Fruit fly (Drosophila melanogaster) whole organism, embryonic: Measurements from ENCODE around the gene CG32829.

Experiments used
- Bgb ChIP-seq: fragments of 200-800 bp; sonication (Bioruptor generic); IDR thresholded peaks from 2 replicates; pipeline ENCODE4 v1.3.6; 2022; ENCODE audit warnings: missing biosample characterization, missing genetic modification characterization; ENCODE audit not compliant: partially characterized antibody
- C15 ChIP-seq: fragments of 200-800 bp; sonication (Bioruptor generic); IDR thresholded peaks from 3 replicates; pipeline ENCODE4 v1.3.6; 2022; ENCODE audit warnings: missing biosample characterization, missing genetic modification characterization
- CG10147 ChIP-seq: fragments of 200-800 bp; sonication (Bioruptor generic); optimal IDR thresholded peaks from 2 replicates; lab custom pipeline; 2019; ENCODE audit warnings: missing biosample characterization, mild to moderate bottlenecking, missing genetic modification characterization, moderate library complexity
- CG10209 ChIP-seq: fragments of 200-800 bp; sonication (Bioruptor generic); optimal IDR thresholded peaks from 3 replicates; lab custom pipeline; 2017; ENCODE audit warnings: missing biosample characterization, mild to moderate bottlenecking, missing genetic modification characterization, missing genetic modification reagents
- CG11085 ChIP-seq: fragments of 200-800 bp; sonication (Bioruptor generic); IDR thresholded peaks from 2 replicates; pipeline ENCODE4 v1.3.6; 2022; ENCODE audit warnings: missing biosample characterization, missing genetic modification characterization
- CG12219 ChIP-seq: fragments of 200-800 bp; sonication (Bioruptor generic); optimal IDR thresholded peaks from 3 replicates; lab custom pipeline; 2018; ENCODE audit warnings: missing biosample characterization, mild to moderate bottlenecking, missing genetic modification characterization
- CG13296 ChIP-seq: fragments of 200-800 bp; sonication (Bioruptor generic); optimal IDR thresholded peaks from 3 replicates; lab custom pipeline; 2018; ENCODE audit warnings: missing biosample characterization, mild to moderate bottlenecking, missing genetic modification characterization
- CG13775 ChIP-seq: fragments of 200-800 bp; sonication (Bioruptor generic); optimal IDR thresholded peaks from 3 replicates; lab custom pipeline; 2017; ENCODE audit warnings: missing biosample characterization, mild to moderate bottlenecking, missing genetic modification characterization
- CG14710 ChIP-seq: fragments of 200-800 bp; sonication (Bioruptor generic); optimal IDR thresholded peaks from 3 replicates; lab custom pipeline; 2019; ENCODE audit warnings: missing biosample characterization, mild to moderate bottlenecking, missing genetic modification characterization, moderate library complexity
- CG15479 ChIP-seq: fragments of 200-800 bp; sonication (Bioruptor generic); optimal IDR thresholded peaks from 3 replicates; lab custom pipeline; 2019; ENCODE audit warnings: missing biosample characterization, mild to moderate bottlenecking, missing genetic modification characterization, moderate library complexity
- CG1602 ChIP-seq: fragments of 200-800 bp; sonication (Bioruptor generic); optimal IDR thresholded peaks from 3 replicates; lab custom pipeline; 2016; ENCODE audit warnings: missing biosample characterization, missing genetic modification characterization
- CG17359 ChIP-seq: fragments of 200-800 bp; sonication (Bioruptor generic); optimal IDR thresholded peaks from 3 replicates; lab custom pipeline; 2018; ENCODE audit warnings: missing biosample characterization, mild to moderate bottlenecking, missing genetic modification characterization, moderate library complexity
- CG17802 ChIP-seq: fragments of 200-800 bp; sonication (Bioruptor generic); optimal IDR thresholded peaks from 2 replicates; lab custom pipeline; 2018; ENCODE audit warnings: missing biosample characterization, mild to moderate bottlenecking, missing genetic modification characterization, moderate library complexity
- CG18764 ChIP-seq: fragments of 200-800 bp; sonication (Bioruptor generic); optimal IDR thresholded peaks from 3 replicates; lab custom pipeline; 2016; ENCODE audit warnings: missing biosample characterization, missing genetic modification characterization
- CG2116 ChIP-seq: fragments of 200-800 bp; sonication (Bioruptor generic); optimal IDR thresholded peaks from 3 replicates; lab custom pipeline; 2018; ENCODE audit warnings: missing biosample characterization, mild to moderate bottlenecking, missing genetic modification characterization
- CG31388 ChIP-seq: fragments of 200-800 bp; sonication (Bioruptor generic); optimal IDR thresholded peaks from 2 replicates; lab custom pipeline; 2016; ENCODE audit warnings: missing biosample characterization, missing genetic modification characterization
- CG43689 ChIP-seq: fragments of 200-800 bp; sonication (Bioruptor generic); IDR thresholded peaks from 2 replicates; pipeline ENCODE4 v1.3.6; 2022; ENCODE audit warnings: missing biosample characterization, missing genetic modification characterization
- CG4404 ChIP-seq: fragments of 200-800 bp; sonication (Bioruptor generic); IDR thresholded peaks from 2 replicates; pipeline ENCODE4 v1.3.6; 2022; ENCODE audit warnings: missing biosample characterization, missing genetic modification characterization
- CG7372 ChIP-seq: fragments of 200-800 bp; sonication (Bioruptor generic); IDR thresholded peaks from 2 replicates; pipeline ENCODE4 v1.3.6; 2022; ENCODE audit warnings: missing biosample characterization, missing genetic modification characterization
- CG7745 ChIP-seq: fragments of 200-800 bp; sonication (Bioruptor generic); optimal IDR thresholded peaks from 2 replicates; lab custom pipeline; 2018; ENCODE audit warnings: missing biosample characterization, mild to moderate bottlenecking, missing genetic modification characterization, moderate library complexity
- CG7839 ChIP-seq: fragments of 200-800 bp; sonication (Bioruptor generic); optimal IDR thresholded peaks from 3 replicates; lab custom pipeline; 2018; ENCODE audit warnings: missing biosample characterization, mild to moderate bottlenecking, missing genetic modification characterization, moderate library complexity
- CG9797 ChIP-seq: fragments of 200-800 bp; sonication (Bioruptor generic); optimal IDR thresholded peaks from 3 replicates; lab custom pipeline; 2018; ENCODE audit warnings: missing biosample characterization, mild to moderate bottlenecking, missing genetic modification characterization
- Camta ChIP-seq: fragments of 200-800 bp; sonication (Bioruptor generic); optimal IDR thresholded peaks from 2 replicates; lab custom pipeline; 2016; ENCODE audit warnings: missing biosample characterization, missing genetic modification characterization
- Dll ChIP-seq: fragments of 200-800 bp; sonication (Bioruptor generic); IDR thresholded peaks from 4 replicates; pipeline ENCODE4 v1.3.6; 2022; ENCODE audit warnings: missing biosample characterization, missing genetic modification characterization; ENCODE audit not compliant: partially characterized antibody
- Ets97D ChIP-seq: fragments of 200-800 bp; sonication (Bioruptor generic); optimal IDR thresholded peaks from 3 replicates; lab custom pipeline; 2016; ENCODE audit warnings: missing biosample characterization, missing genetic modification characterization
- Hr78 ChIP-seq, 2 experiments: fragments of 200-800 bp in 1 of 2; fragments of >200 bp in 1 of 2; sonication (Bioruptor generic) in 1 of 2; optimal IDR thresholded peaks; 2 replicates each; lab custom pipeline; 2017 to 2019; ENCODE audit warnings: missing biosample characterization in 2 of 2, missing genetic modification characterization in 2 of 2, mild to moderate bottlenecking in 1 of 2, moderate library complexity in 1 of 2
- Kr ChIP-seq: fragments of 200-800 bp; sonication (Bioruptor generic); optimal IDR thresholded peaks from 2 replicates; lab custom pipeline; 2017; ENCODE audit warnings: missing biosample characterization, mild to moderate bottlenecking, missing genetic modification characterization
- NC2α ChIP-seq: fragments of 200-800 bp; sonication (Bioruptor generic); optimal IDR thresholded peaks from 2 replicates; lab custom pipeline; 2016; ENCODE audit warnings: missing biosample characterization, missing genetic modification characterization
- NFAT ChIP-seq: fragments of 200-800 bp; sonication (Bioruptor generic); IDR thresholded peaks from 2 replicates; pipeline ENCODE4 v1.3.6; 2022; ENCODE audit warnings: missing biosample characterization, missing genetic modification characterization
- Scr ChIP-seq: fragments of 200-800 bp; sonication (Bioruptor generic); IDR thresholded peaks from 2 replicates; pipeline ENCODE4 v1.3.6; 2022; ENCODE audit warnings: missing biosample characterization, missing genetic modification characterization; ENCODE audit not compliant: partially characterized antibody
- Sin3A ChIP-seq: fragments of >200 bp; optimal IDR thresholded peaks from 2 replicates; lab custom pipeline; 2018
- Six4 ChIP-seq: fragments of 200-800 bp; sonication (Bioruptor generic); optimal IDR thresholded peaks from 2 replicates; lab custom pipeline; 2016; ENCODE audit warnings: missing biosample characterization, missing genetic modification characterization
- Sry-β ChIP-seq: fragments of 200-800 bp; sonication (Bioruptor generic); optimal IDR thresholded peaks from 2 replicates; lab custom pipeline; 2018; ENCODE audit warnings: missing biosample characterization, mild to moderate bottlenecking, missing genetic modification characterization, moderate library complexity
- YL-1 ChIP-seq: fragments of 200-800 bp; sonication (Bioruptor generic); optimal IDR thresholded peaks from 3 replicates; lab custom pipeline; 2017; ENCODE audit warnings: missing biosample characterization, mild to moderate bottlenecking, missing genetic modification characterization
- ab ChIP-seq: fragments of 200-800 bp; sonication (Bioruptor generic); optimal IDR thresholded peaks from 2 replicates; lab custom pipeline; 2016; ENCODE audit warnings: missing biosample characterization, missing genetic modification characterization
- aop ChIP-seq: fragments of 200-800 bp; sonication (Bioruptor generic); IDR thresholded peaks from 2 replicates; pipeline ENCODE4 v1.3.6; 2022; ENCODE audit warnings: missing biosample characterization, missing genetic modification characterization
- cas ChIP-seq: fragments of 200-800 bp; sonication (Bioruptor generic); IDR thresholded peaks from 2 replicates; pipeline ENCODE4 v1.3.6; 2022; ENCODE audit warnings: missing biosample characterization, missing genetic modification characterization
- dan ChIP-seq: fragments of 200-800 bp; sonication (Bioruptor generic); IDR thresholded peaks from 2 replicates; pipeline ENCODE4 v1.3.6; 2022; ENCODE audit warnings: missing biosample characterization, missing genetic modification characterization
- dati ChIP-seq: fragments of 200-800 bp; sonication (Bioruptor generic); IDR thresholded peaks from 2 replicates; pipeline ENCODE4 v1.3.6; 2022; ENCODE audit warnings: missing biosample characterization, missing genetic modification characterization
- dpn ChIP-seq, 2 experiments: fragments of 200-800 bp; sonication (Bioruptor generic); optimal IDR thresholded peaks; 3 replicates each; lab custom pipeline; 2016; ENCODE audit warnings: missing biosample characterization in 2 of 2, missing genetic modification characterization in 2 of 2
- eyg ChIP-seq: fragments of 200-800 bp; sonication (Bioruptor generic); optimal IDR thresholded peaks from 3 replicates; lab custom pipeline; 2016; ENCODE audit warnings: missing biosample characterization, missing genetic modification characterization
- fd64A ChIP-seq: fragments of 200-800 bp; sonication (Bioruptor generic); optimal IDR thresholded peaks from 3 replicates; lab custom pipeline; 2018; ENCODE audit warnings: missing biosample characterization, mild to moderate bottlenecking, missing genetic modification characterization
- grau ChIP-seq: fragments of 200-800 bp; optimal IDR thresholded peaks from 3 replicates; lab custom pipeline; 2019; ENCODE audit warnings: missing biosample characterization, mild to moderate bottlenecking, missing genetic modification characterization, moderate library complexity
- lilli ChIP-seq: fragments of 200-800 bp; sonication (Bioruptor generic); optimal IDR thresholded peaks from 3 replicates; lab custom pipeline; 2016; ENCODE audit warnings: missing biosample characterization, missing genetic modification characterization
- nau ChIP-seq: fragments of 200-800 bp; sonication (Bioruptor generic); optimal IDR thresholded peaks from 3 replicates; lab custom pipeline; 2017; ENCODE audit warnings: missing biosample characterization, mild to moderate bottlenecking, missing genetic modification characterization, missing genetic modification reagents
- onecut ChIP-seq: fragments of 200-800 bp; sonication (Bioruptor generic); IDR thresholded peaks from 2 replicates; pipeline ENCODE4 v1.3.6; 2022; ENCODE audit warnings: missing biosample characterization, missing genetic modification characterization
- pho ChIP-seq: fragments of 200-800 bp; sonication (Bioruptor generic); optimal IDR thresholded peaks from 2 replicates; lab custom pipeline; 2016; ENCODE audit warnings: missing biosample characterization, missing genetic modification characterization
- phol ChIP-seq: fragments of 200-800 bp; sonication (Bioruptor generic); optimal IDR thresholded peaks from 3 replicates; lab custom pipeline; 2018; ENCODE audit warnings: missing biosample characterization, mild to moderate bottlenecking, missing genetic modification characterization, moderate library complexity
- ranshi ChIP-seq: fragments of 200-800 bp; sonication (Bioruptor generic); IDR thresholded peaks from 2 replicates; pipeline ENCODE4 v1.3.6; 2022; ENCODE audit warnings: missing biosample characterization, missing genetic modification characterization
- salm ChIP-seq: fragments of 200-800 bp; sonication (Bioruptor generic); optimal IDR thresholded peaks from 2 replicates; lab custom pipeline; 2018; ENCODE audit warnings: missing biosample characterization, mild to moderate bottlenecking, missing genetic modification characterization
- wdn ChIP-seq: fragments of 200-800 bp; sonication (Bioruptor generic); IDR thresholded peaks from 2 replicates; pipeline ENCODE4 v1.3.6; 2022; ENCODE audit warnings: missing biosample characterization, missing genetic modification characterization

Gene CG32829

DNA sequence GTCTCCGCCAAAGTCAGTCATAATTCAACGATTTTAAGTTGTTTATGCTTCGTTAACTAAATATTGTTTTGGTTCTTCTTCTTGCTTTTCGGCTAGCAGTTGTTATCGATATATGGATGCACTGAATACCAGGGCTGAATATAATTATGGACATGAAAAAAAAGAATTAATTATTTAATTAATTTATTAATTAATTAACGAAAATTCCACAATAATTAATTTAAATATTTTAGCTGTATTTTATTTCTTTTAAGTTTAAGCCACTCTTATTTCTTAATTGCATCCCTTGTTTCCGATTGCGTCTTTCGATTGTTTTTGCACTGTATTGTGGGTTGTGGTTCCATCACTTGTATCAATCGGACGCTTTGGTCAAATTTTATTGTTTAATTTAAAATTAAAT lies 33.9 kb upstream of the CG32829 start, which contains the start of the genes Gas41 and SA1 (continued):
- TF ChIP-seq YL-1 (GFP tag; lab: Kevin White, UChicago) (peak; percentile 69), dati (no peak), CG13296 (GFP tag; lab: Kevin White, UChicago) (peak; percentile 88), CG7839 (no peak), aop (GFP tag; lab: Robert Waterston, UW) (no peak), grau (tag; lab: Kevin White, UChicago) (peak; percentile 64), C15 (GFP tag; lab: Robert Waterston, UW) (peak; percentile 65; the same call in 1 of the 3 replicates), lilli (peak; percentile 89), Dll (GFP tag; lab: Robert Waterston, UW) (peak; percentile 69; the same call in 3 of the 4 replicates), CG10209 (GFP tag; lab: Kevin White, UChicago) (peak; percentile 78), Kr (GFP tag; lab: Kevin White, UChicago) (no peak), ranshi (no peak), dan (peak; percentile 62; the same call in 1 of the 2 replicates), CG31388 (GFP tag; lab: Kevin White, UChicago) (no peak), CG1602 (GFP tag; lab: Kevin White, UChicago) (peak; percentile 92), phol (peak; percentile 94), nau (GFP tag; lab: Kevin White, UChicago) (no peak), CG14710 (tag; lab: Kevin White, UChicago) (peak; percentile 96), salm (tag; lab: Kevin White, UChicago) (peak; percentile 56), CG4404 (peak; percentile 89), Sry-β (GFP tag; lab: Kevin White, UChicago) (peak; percentile 9), cas (GFP tag; lab: Robert Waterston, UW) (no peak), CG18764 (peak; percentile 83), ab (GFP tag; lab: Kevin White, UChicago) (peak; percentile 26), CG17359 (tag; lab: Kevin White, UChicago) (peak; percentile 93), CG17802 (tag; lab: Kevin White, UChicago) (peak; percentile 52), CG12219 (GFP tag; lab: Kevin White, UChicago) (peak; percentile 69), NC2α (no peak), Six4 (GFP tag; lab: Kevin White, UChicago) (peak; percentile 70), CG7745 (tag; lab: Kevin White, UChicago) (peak; percentile 74), fd64A (GFP tag; lab: Kevin White, UChicago) (no peak), CG43689 (peak; percentile 56; the same call in 1 of the 2 replicates), NFAT (GFP tag; lab: Robert Waterston, UW) (peak; percentile 88), CG7372 (peak; percentile 80), Camta (GFP tag; lab: Kevin White, UChicago) (no peak), CG13775 (peak; percentile 100), eyg (no peak), dpn (GFP tag; optimal IDR thresholded peaks at IDR 0.05; lab: Kevin White, UChicago) (peak in 1 of 2 experiments; percentile 74), CG10147 (GFP tag; lab: Kevin White, UChicago) (no peak), onecut (no peak), Sin3A (lab: Kevin White, UChicago) (no peak), CG2116 (GFP tag; lab: Kevin White, UChicago) (peak; percentile 92), CG11085 (peak; percentile 89), Ets97D (GFP tag; lab: Kevin White, UChicago) (peak; percentile 66), pho (peak; percentile 41), Hr78 (GFP tag; optimal IDR thresholded peaks at IDR 0.05; lab: Kevin White, UChicago) (no peak), wdn (GFP tag; lab: Robert Waterston, UW) (no peak), CG15479 (GFP tag; lab: Kevin White, UChicago) (no peak), CG9797 (GFP tag; lab: Kevin White, UChicago) (peak; percentile 30), Scr (GFP tag; lab: Robert Waterston, UW) (peak; percentile 73), Bgb (GFP tag; lab: Robert Waterston, UW) (peak; percentile 69)
